Worm (Caenorhabditis elegans) whole organism, L2 larva: ENCODE measurements around the gene T20F7.3.

Source experiments
- aly-2 ChIP-seq: fragments of 150-350 bp; optimal IDR thresholded peaks from 2 replicates; lab custom pipeline; 2014; ENCODE audit warnings: missing biosample characterization, missing genetic modification characterization
- crh-2 ChIP-seq: sonication (generic microtip); optimal IDR thresholded peaks from 2 replicates; lab custom pipeline; 2017; ENCODE audit warnings: missing biosample characterization, missing genetic modification characterization
- nhr-237 ChIP-seq: fragments of 150-350 bp; optimal IDR thresholded peaks from 2 replicates; lab custom pipeline; 2014; ENCODE audit warnings: missing biosample characterization, missing genetic modification characterization
- nhr-77 ChIP-seq: fragments of 150-350 bp; optimal IDR thresholded peaks from 2 replicates; lab custom pipeline; 2014; ENCODE audit warnings: missing biosample characterization, missing genetic modification characterization
- unc-62 ChIP-seq: fragments of 150-350 bp; optimal IDR thresholded peaks from 2 replicates; lab custom pipeline; 2014; ENCODE audit warnings: missing biosample characterization, missing genetic modification reagents, missing genetic modification characterization

DNA sequence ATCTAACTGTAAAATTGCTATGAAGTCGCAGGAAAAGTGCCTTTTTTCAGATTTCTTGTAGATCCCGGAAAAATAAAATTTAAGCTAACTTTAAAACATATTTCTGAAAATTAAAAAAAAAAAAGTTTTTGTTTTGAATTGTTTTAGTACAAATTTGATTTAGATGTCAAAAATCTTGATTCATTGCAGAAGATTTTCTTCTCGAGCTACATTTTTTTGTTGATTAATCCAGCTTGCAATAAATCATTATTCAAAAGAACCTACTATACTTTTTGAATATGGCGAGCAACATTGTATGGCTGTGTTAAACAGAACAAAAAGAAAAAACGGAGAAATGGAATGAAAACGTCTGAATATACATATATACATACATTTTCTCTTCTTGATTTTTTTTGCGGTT, 5.5 kb downstream of the T20F7.3 start:
- TF ChIP-seq unc-62 (GFP tag; lab: Kevin White, UChicago): no peak
- no peak for TF ChIP-seq aly-2 (tag; lab: Kevin White, UChicago)
- TF ChIP-seq nhr-77 (tag; lab: Kevin White, UChicago): no peak
- no peak for TF ChIP-seq nhr-237 (tag; lab: Kevin White, UChicago)
- TF ChIP-seq crh-2: no peak
